Comparison of ENCODE assay signal across 1 fruit fly cellular context in genomic region chr3L:8449800-8450690, dm6.
TF ChIP-seq lines count a peak whose summit lies in the region.

Gene Gug (plus strand): TSS chr3L:8449922.

TF ChIP-seq in whole organism, embryonic, 481 proteins besides CTCF, POLR2A, EP300 and RAD21 (continued from another document and continues in another):
- TF ChIP-seq pita (GFP tag; optimal IDR thresholded peaks at IDR 0.05; lab: Kevin White, UChicago) (no peak), sug (tag; optimal IDR thresholded peaks at IDR 0.05; lab: Kevin White, UChicago) (no peak), Chrac-16 (GFP tag; optimal IDR thresholded peaks at IDR 0.05; lab: Kevin White, UChicago) (no peak), Trl (optimal IDR thresholded peaks at IDR 0.05; lab: Kevin White, UChicago) (peak in 1 of 2 experiments; percentile 73), Trl (GFP tag; optimal IDR thresholded peaks at IDR 0.05; lab: Kevin White, UChicago) (no peak), Hmx (GFP tag; optimal IDR thresholded peaks at IDR 0.05; lab: Kevin White, UChicago) (no peak), inv (GFP tag; IDR thresholded peaks at IDR 0.05; lab: Robert Waterston, UW; ENCODE audit: partially characterized antibody) (no peak), nerfin-2 (GFP tag; IDR thresholded peaks at IDR 0.05; lab: Robert Waterston, UW; ENCODE audit: partially characterized antibody) (no peak), z (GFP tag; IDR thresholded peaks at IDR 0.05; lab: Robert Waterston, UW) (no peak), kni (GFP tag; optimal IDR thresholded peaks at IDR 0.05; lab: Kevin White, UChicago) (peak; percentile 15), CG9609 (GFP tag; optimal IDR thresholded peaks at IDR 0.05; lab: Kevin White, UChicago) (no peak), E2f1 (GFP tag; IDR thresholded peaks at IDR 0.05; lab: Robert Waterston, UW) (no peak), CG17829 (tag; optimal IDR thresholded peaks at IDR 0.05; lab: Kevin White, UChicago) (no peak), CG18262 (tag; optimal IDR thresholded peaks at IDR 0.05; lab: Kevin White, UChicago) (peak; percentile 20), CG2875 (GFP tag; optimal IDR thresholded peaks at IDR 0.05; lab: Kevin White, UChicago) (no peak), unc-4 (GFP tag; IDR thresholded peaks at IDR 0.05; lab: Robert Waterston, UW; ENCODE audit: partially characterized antibody) (no peak), org-1 (GFP tag; optimal IDR thresholded peaks at IDR 0.05; lab: Kevin White, UChicago) (no peak), CG31441 (GFP tag; IDR thresholded peaks at IDR 0.05; lab: Robert Waterston, UW) (no peak), tup (GFP tag; optimal IDR thresholded peaks at IDR 0.05; lab: Kevin White, UChicago) (no peak), Ptx1 (GFP tag; IDR thresholded peaks at IDR 0.05; lab: Robert Waterston, UW) (no peak), CG14014 (GFP tag; IDR thresholded peaks at IDR 0.05; lab: Robert Waterston, UW) (no peak), CG11696 (GFP tag; IDR thresholded peaks at IDR 0.05; lab: Robert Waterston, UW) (no peak), pb (GFP tag; optimal IDR thresholded peaks at IDR 0.05; lab: Kevin White, UChicago) (no peak), jigr1 (GFP tag; IDR thresholded peaks at IDR 0.05; lab: Robert Waterston, UW) (no peak), vvl (GFP tag; IDR thresholded peaks at IDR 0.05; lab: Robert Waterston, UW) (peak; percentile 20), Pdp1 (GFP tag; optimal IDR thresholded peaks at IDR 0.05; lab: Kevin White, UChicago) (no peak), h (optimal IDR thresholded peaks at IDR 0.05; lab: Kevin White, UChicago) (no peak), CG4424 (GFP tag; optimal IDR thresholded peaks at IDR 0.05; lab: Kevin White, UChicago) (no peak), gsb-n (tag; optimal IDR thresholded peaks at IDR 0.05; lab: Kevin White, UChicago) (no peak), chn (GFP tag; optimal IDR thresholded peaks at IDR 0.05; lab: Kevin White, UChicago) (no peak), Atf6 (GFP tag; IDR thresholded peaks at IDR 0.05; lab: Robert Waterston, UW) (peak; percentile 12; the same call in 1 of the 2 replicates), CG8089 (GFP tag; optimal IDR thresholded peaks at IDR 0.05; lab: Kevin White, UChicago) (no peak), CG17359 (tag; optimal IDR thresholded peaks at IDR 0.05; lab: Kevin White, UChicago) (no peak), CG17802 (tag; optimal IDR thresholded peaks at IDR 0.05; lab: Kevin White, UChicago) (no peak), Asciz (GFP tag; optimal IDR thresholded peaks at IDR 0.05; lab: Kevin White, UChicago) (no peak), CG5953 (GFP tag; IDR thresholded peaks at IDR 0.05; lab: Robert Waterston, UW) (no peak), prd (optimal IDR thresholded peaks at IDR 0.05; lab: Kevin White, UChicago) (no peak), prd (GFP tag; IDR thresholded peaks at IDR 0.05; lab: Robert Waterston, UW) (0 out of 3 replicates have a peak, but pooled peaks have one; percentile 9), CG10147 (GFP tag; optimal IDR thresholded peaks at IDR 0.05; lab: Kevin White, UChicago) (no peak), Atf3 (GFP tag; optimal IDR thresholded peaks at IDR 0.05; lab: Kevin White, UChicago) (no peak), odd (GFP tag; optimal IDR thresholded peaks at IDR 0.05; lab: Kevin White, UChicago) (no peak), nau (GFP tag; optimal IDR thresholded peaks at IDR 0.05; lab: Kevin White, UChicago) (no peak), CG9797 (GFP tag; optimal IDR thresholded peaks at IDR 0.05; lab: Kevin White, UChicago) (peak; percentile 84), CG7372 (GFP tag; IDR thresholded peaks at IDR 0.05; lab: Robert Waterston, UW) (no peak), Doc3 (GFP tag; IDR thresholded peaks at IDR 0.05; lab: Robert Waterston, UW; ENCODE audit: partially characterized antibody) (no peak), CG14710 (tag; optimal IDR thresholded peaks at IDR 0.05; lab: Kevin White, UChicago) (peak; percentile 55), wek (GFP tag; optimal IDR thresholded peaks at IDR 0.05; lab: Kevin White, UChicago) (no peak), sim (GFP tag; IDR thresholded peaks at IDR 0.05; lab: Robert Waterston, UW) (no peak), CG17612 (GFP tag; IDR thresholded peaks at IDR 0.05; lab: Robert Waterston, UW) (no peak), insv (GFP tag; optimal IDR thresholded peaks at IDR 0.05; lab: Kevin White, UChicago) (no peak), CG12769 (tag; optimal IDR thresholded peaks at IDR 0.05; lab: Kevin White, UChicago) (no peak), ERR (GFP tag; optimal IDR thresholded peaks at IDR 0.05; lab: Kevin White, UChicago) (peak; percentile 38), shn (GFP tag; optimal IDR thresholded peaks at IDR 0.05; lab: Kevin White, UChicago) (no peak), Sry-β (GFP tag; optimal IDR thresholded peaks at IDR 0.05; lab: Kevin White, UChicago) (no peak), HLHmδ (GFP tag; optimal IDR thresholded peaks at IDR 0.05; lab: Kevin White, UChicago) (peak; percentile 40), CG8290 (GFP tag; optimal IDR thresholded peaks at IDR 0.05; lab: Kevin White, UChicago) (no peak), CG8290 (tag; optimal IDR thresholded peaks at IDR 0.05; lab: Kevin White, UChicago) (no peak), pfk (GFP tag; optimal IDR thresholded peaks at IDR 0.05; lab: Kevin White, UChicago) (no peak), bowl (GFP tag; IDR thresholded peaks at IDR 0.05; lab: Robert Waterston, UW) (no peak), zf30C (GFP tag; optimal IDR thresholded peaks at IDR 0.05; lab: Kevin White, UChicago) (no peak), dimm (GFP tag; IDR thresholded peaks at IDR 0.05; lab: Robert Waterston, UW) (no peak), sna (GFP tag; IDR thresholded peaks at IDR 0.05; lab: Robert Waterston, UW; ENCODE audit: partially characterized antibody) (no peak), hkb (optimal IDR thresholded peaks at IDR 0.05; lab: Kevin White, UChicago) (peak; percentile 22), hkb (GFP tag; IDR thresholded peaks at IDR 0.05; lab: Robert Waterston, UW) (no peak), cato (GFP tag; optimal IDR thresholded peaks at IDR 0.05; lab: Kevin White, UChicago; ENCODE audit: borderline replicate concordance) (no peak), CG6175 (GFP tag; IDR thresholded peaks at IDR 0.05; lab: Robert Waterston, UW) (no peak), vnd (GFP tag; IDR thresholded peaks at IDR 0.05; lab: Robert Waterston, UW; ENCODE audit: partially characterized antibody) (no peak), repo (GFP tag; optimal IDR thresholded peaks at IDR 0.05; lab: Kevin White, UChicago) (peak; percentile 20), lbe (GFP tag; optimal IDR thresholded peaks at IDR 0.05; lab: Kevin White, UChicago) (no peak), CG4854 (GFP tag; optimal IDR thresholded peaks at IDR 0.05; lab: Kevin White, UChicago) (no peak), CG7963 (GFP tag; IDR thresholded peaks at IDR 0.05; lab: Robert Waterston, UW; ENCODE audit: partially characterized antibody) (no peak), ewg (GFP tag; optimal IDR thresholded peaks at IDR 0.05; lab: Kevin White, UChicago) (no peak), CG13424 (tag; optimal IDR thresholded peaks at IDR 0.05; lab: Kevin White, UChicago) (no peak), CG30403 (GFP tag; optimal IDR thresholded peaks at IDR 0.05; lab: Kevin White, UChicago) (no peak), da (GFP tag; optimal IDR thresholded peaks at IDR 0.05; lab: Kevin White, UChicago) (no peak), CG2712 (tag; optimal IDR thresholded peaks at IDR 0.05; lab: Kevin White, UChicago) (peak; percentile 27), D19A (tag; optimal IDR thresholded peaks at IDR 0.05; lab: Kevin White, UChicago) (peak; percentile 45), fru (optimal IDR thresholded peaks at IDR 0.05; lab: Kevin White, UChicago) (no peak), Fer1 (GFP tag; optimal IDR thresholded peaks at IDR 0.05; lab: Kevin White, UChicago) (peak; percentile 62), Ravus (GFP tag; IDR thresholded peaks at IDR 0.05; lab: Robert Waterston, UW) (no peak), CG11560 (tag; IDR thresholded peaks at IDR 0.05; lab: Robert Waterston, UW) (peak; percentile 16; the same call in 1 of the 3 replicates), tx (GFP tag; optimal IDR thresholded peaks at IDR 0.05; lab: Kevin White, UChicago) (no peak), CG34422 (GFP tag; IDR thresholded peaks at IDR 0.05; lab: Robert Waterston, UW) (peak; percentile 57; the same call in 2 of the 3 replicates), Dll (GFP tag; IDR thresholded peaks at IDR 0.05; lab: Robert Waterston, UW; ENCODE audit: partially characterized antibody) (no peak), Hr3 (GFP tag; optimal IDR thresholded peaks at IDR 0.05; lab: Kevin White, UChicago) (no peak), CG43689 (GFP tag; IDR thresholded peaks at IDR 0.05; lab: Robert Waterston, UW) (no peak), Blimp-1 (GFP tag; optimal IDR thresholded peaks at IDR 0.05; lab: Kevin White, UChicago) (peak; percentile 38), Fer3 (tag; optimal IDR thresholded peaks at IDR 0.05; lab: Kevin White, UChicago) (no peak), lola (GFP tag; optimal IDR thresholded peaks at IDR 0.05; lab: Kevin White, UChicago) (no peak), CG12659 (GFP tag; optimal IDR thresholded peaks at IDR 0.05; lab: Kevin White, UChicago) (peak; percentile 89), CG7271 (tag; optimal IDR thresholded peaks at IDR 0.05; lab: Kevin White, UChicago) (no peak), BEAF-32 (GFP tag; optimal IDR thresholded peaks at IDR 0.05; lab: Kevin White, UChicago) (no peak), CG6683 (GFP tag; optimal IDR thresholded peaks at IDR 0.05; lab: Kevin White, UChicago) (no peak), Mrtf (GFP tag; IDR thresholded peaks at IDR 0.05; lab: Robert Waterston, UW) (no peak; the same call in 2 of the 3 replicates), knrl (GFP tag; IDR thresholded peaks at IDR 0.05; lab: Robert Waterston, UW; ENCODE audit: partially characterized antibody) (no peak), ro (GFP tag; IDR thresholded peaks at IDR 0.05; lab: Robert Waterston, UW) (no peak), ranshi (GFP tag; IDR thresholded peaks at IDR 0.05; lab: Robert Waterston, UW) (peak; percentile 39; the same call in 1 of the 2 replicates), CG6272 (GFP tag; IDR thresholded peaks at IDR 0.05; lab: Robert Waterston, UW) (no peak), CG11247 (GFP tag; IDR thresholded peaks at IDR 0.05; lab: Robert Waterston, UW) (no peak), salm (tag; optimal IDR thresholded peaks at IDR 0.05; lab: Kevin White, UChicago) (no peak), CG1024 (GFP tag; IDR thresholded peaks at IDR 0.05; lab: Robert Waterston, UW) (no peak), CG13296 (GFP tag; optimal IDR thresholded peaks at IDR 0.05; lab: Kevin White, UChicago) (no peak), bab2 (GFP tag; optimal IDR thresholded peaks at IDR 0.05; lab: Kevin White, UChicago) (no peak), HHEX (GFP tag; optimal IDR thresholded peaks at IDR 0.05; lab: Kevin White, UChicago) (no peak), Nf-YB (GFP tag; optimal IDR thresholded peaks at IDR 0.05; lab: Kevin White, UChicago) (no peak), Dek (tag; optimal IDR thresholded peaks at IDR 0.05; lab: Kevin White, UChicago) (no peak), kay (GFP tag; optimal IDR thresholded peaks at IDR 0.05; lab: Kevin White, UChicago) (no peak), HLH4C (GFP tag; IDR thresholded peaks at IDR 0.05; lab: Robert Waterston, UW; ENCODE audit: partially characterized antibody) (no peak), al (GFP tag; IDR thresholded peaks at IDR 0.05; lab: Robert Waterston, UW) (no peak), GATAe (GFP tag; conservative IDR thresholded peaks at IDR 0.05; lab: Robert Waterston, UW) (no peak), jing (GFP tag; optimal IDR thresholded peaks at IDR 0.05; lab: Kevin White, UChicago) (no peak), Hsf (GFP tag; optimal IDR thresholded peaks at IDR 0.05; lab: Kevin White, UChicago) (no peak), tgo (GFP tag; IDR thresholded peaks at IDR 0.05; lab: Robert Waterston, UW) (no peak), ATbp (GFP tag; optimal IDR thresholded peaks at IDR 0.05; lab: Kevin White, UChicago) (no peak), emc (GFP tag; optimal IDR thresholded peaks at IDR 0.05; lab: Kevin White, UChicago) (no peak), Jarid2 (GFP tag; optimal IDR thresholded peaks at IDR 0.05; lab: Kevin White, UChicago) (peak; percentile 74), wdn (GFP tag; IDR thresholded peaks at IDR 0.05; lab: Robert Waterston, UW) (no peak), CG7556 (GFP tag; optimal IDR thresholded peaks at IDR 0.05; lab: Kevin White, UChicago) (no peak), Lim3 (GFP tag; IDR thresholded peaks at IDR 0.05; lab: Robert Waterston, UW) (no peak), CG10366 (GFP tag; IDR thresholded peaks at IDR 0.05; lab: Robert Waterston, UW) (no peak), cad (GFP tag; optimal IDR thresholded peaks at IDR 0.05; lab: Kevin White, UChicago) (peak; percentile 1), PHDP (tag; optimal IDR thresholded peaks at IDR 0.05; lab: Kevin White, UChicago) (no peak), HmgZ (tag; optimal IDR thresholded peaks at IDR 0.05; lab: Kevin White, UChicago) (no peak), CG32767 (GFP tag; IDR thresholded peaks at IDR 0.05; lab: Robert Waterston, UW) (no peak), CG12299 (tag; optimal IDR thresholded peaks at IDR 0.05; lab: Kevin White, UChicago) (peak; percentile 51), wor (GFP tag; IDR thresholded peaks at IDR 0.05; lab: Robert Waterston, UW) (no peak), TFAM (GFP tag; optimal IDR thresholded peaks at IDR 0.05; lab: Kevin White, UChicago) (no peak), lab (GFP tag; optimal IDR thresholded peaks at IDR 0.05; lab: Kevin White, UChicago) (no peak), Hr39 (optimal IDR thresholded peaks at IDR 0.05; lab: Kevin White, UChicago) (no peak), seq (GFP tag; IDR thresholded peaks at IDR 0.05; lab: Robert Waterston, UW) (no peak), MESR4 (GFP tag; optimal IDR thresholded peaks at IDR 0.05; lab: Kevin White, UChicago) (peak; percentile 97), CG11695 (GFP tag; IDR thresholded peaks at IDR 0.05; lab: Robert Waterston, UW) (no peak), Adf1 (GFP tag; IDR thresholded peaks at IDR 0.05; lab: Robert Waterston, UW) (peak; percentile 62), Lhr (GFP tag; optimal IDR thresholded peaks at IDR 0.05; lab: Kevin White, UChicago) (peak; percentile 42), NFAT (GFP tag; IDR thresholded peaks at IDR 0.05; lab: Robert Waterston, UW) (peak; percentile 24; the same call in 1 of the 2 replicates), CG16815 (GFP tag; optimal IDR thresholded peaks at IDR 0.05; lab: Kevin White, UChicago) (no peak), Oaz (GFP tag; IDR thresholded peaks at IDR 0.05; lab: Robert Waterston, UW) (no peak), CG18764 (GFP tag; optimal IDR thresholded peaks at IDR 0.05; lab: Kevin White, UChicago) (no peak), stwl (tag; optimal IDR thresholded peaks at IDR 0.05; lab: Kevin White, UChicago) (peak; percentile 35)
